Worm (Caenorhabditis elegans) whole organism, L4 larva: ENCODE results near the gene rrp-8.

Experiments used
- F26F4.8 ChIP-seq: fragments of 200-800 bp; sonication (Bioruptor generic); conservative IDR thresholded peaks from 2 replicates; pipeline ENCODE4 v1.3.6; 2022; ENCODE audit warnings: missing genetic modification characterization, missing compliant biosample characterization
- F44E2.7 ChIP-seq: fragments of 200-800 bp; sonication (Bioruptor generic); IDR thresholded peaks from 2 replicates; pipeline ENCODE4 v2.1.2; 2022; ENCODE audit warnings: missing genetic modification characterization, missing compliant biosample characterization
- F49E8.2 ChIP-seq: sonication (generic microtip); optimal IDR thresholded peaks from 2 replicates; lab custom pipeline; 2016; ENCODE audit warnings: missing compliant biosample characterization, mild to moderate bottlenecking, missing genetic modification characterization, borderline replicate concordance
- R02D3.7 ChIP-seq: fragments of 150-350 bp; sonication (generic microtip); optimal IDR thresholded peaks from 3 replicates; lab custom pipeline; 2014; ENCODE audit warnings: missing biosample characterization, missing genetic modification characterization
- T20F7.1 ChIP-seq: fragments of 200-800 bp; sonication (Bioruptor generic); optimal IDR thresholded peaks from 2 replicates; lab custom pipeline; 2018; ENCODE audit warnings: mild to moderate bottlenecking, missing genetic modification characterization, missing compliant biosample characterization
- Y48G9A.11 ChIP-seq: fragments of 200-800 bp; sonication (Bioruptor generic); IDR thresholded peaks from 2 replicates; pipeline ENCODE4 v1.3.6; 2022; ENCODE audit warnings: missing genetic modification reagents, missing genetic modification characterization, missing compliant biosample characterization
- Y75B8A.6 ChIP-seq: fragments of 200-800 bp; sonication (Bioruptor generic); IDR thresholded peaks from 2 replicates; pipeline ENCODE4 v1.3.6; 2022; ENCODE audit warnings: missing genetic modification reagents, missing genetic modification characterization, missing compliant biosample characterization
- aha-1 ChIP-seq: fragments of 150-350 bp; peaks from one replicate; lab custom pipeline; 2014; ENCODE audit warnings: missing biosample characterization, missing genetic modification characterization
- aly-2 ChIP-seq: sonication (generic microtip); optimal IDR thresholded peaks from 2 replicates; lab custom pipeline; 2018; ENCODE audit warnings: missing biosample characterization, missing genetic modification characterization
- ama-1 ChIP-seq: fragments of 150-350 bp; optimal IDR thresholded peaks from 2 replicates; lab custom pipeline; 2014; ENCODE audit warnings: inconsistent platforms, mixed read lengths
- ceh-20 ChIP-seq: fragments of 200-800 bp; sonication (Bioruptor generic); IDR thresholded peaks from 2 replicates; pipeline ENCODE4 v1.3.6; 2022; ENCODE audit warnings: missing genetic modification reagents, missing genetic modification characterization, missing compliant biosample characterization
- ces-1 ChIP-seq: fragments of 150-350 bp; sonication (generic microtip); optimal IDR thresholded peaks from 4 replicates; lab custom pipeline; 2014; ENCODE audit warnings: missing biosample characterization, missing genetic modification reagents, missing genetic modification characterization
- ctbp-1 ChIP-seq: fragments of 200-800 bp; sonication (Bioruptor generic); IDR thresholded peaks from 2 replicates; pipeline ENCODE4 v1.3.6; 2022; ENCODE audit warnings: missing genetic modification reagents, missing genetic modification characterization, missing compliant biosample characterization
- daf-12 ChIP-seq: fragments of 150-350 bp; optimal IDR thresholded peaks from 2 replicates; lab custom pipeline; 2014; ENCODE audit warnings: missing biosample characterization, missing genetic modification reagents, missing genetic modification characterization
- daf-8 ChIP-seq: fragments of 200-800 bp; sonication (Bioruptor generic); IDR thresholded peaks from 2 replicates; pipeline ENCODE4 v1.3.6; 2022; ENCODE audit warnings: missing genetic modification characterization, missing compliant biosample characterization
- dmd-9 ChIP-seq: fragments of 200-800 bp; sonication (Bioruptor generic); IDR thresholded peaks from 2 replicates; pipeline ENCODE4 v1.3.6; 2022; ENCODE audit warnings: missing genetic modification reagents, missing genetic modification characterization, missing compliant biosample characterization
- egl-43 ChIP-seq: fragments of 200-800 bp; sonication (Bioruptor generic); IDR thresholded peaks from 2 replicates; pipeline ENCODE4 v1.3.6; 2022; ENCODE audit warnings: missing genetic modification reagents, missing genetic modification characterization, missing compliant biosample characterization
- fos-1 ChIP-seq: fragments of 150-350 bp; optimal IDR thresholded peaks from 2 replicates; lab custom pipeline; 2014; ENCODE audit warnings: missing biosample characterization, missing genetic modification characterization
- hlh-30 ChIP-seq: sonication (generic microtip); optimal IDR thresholded peaks from 2 replicates; lab custom pipeline; 2017; ENCODE audit warnings: antibody characterized with exemption, mild to moderate bottlenecking, missing genetic modification characterization, missing compliant biosample characterization; ENCODE audit not compliant: insufficient read depth
- hmg-1.1 ChIP-seq: fragments of 200-800 bp; sonication (Bioruptor generic); IDR thresholded peaks from 2 replicates; pipeline ENCODE4 v1.3.6; 2022; ENCODE audit warnings: missing genetic modification reagents, missing genetic modification characterization, missing compliant biosample characterization
- lim-7 ChIP-seq: fragments of 200-800 bp; sonication (Bioruptor generic); IDR thresholded peaks from 2 replicates; pipeline ENCODE4 v1.3.6; 2022; ENCODE audit warnings: missing genetic modification characterization, missing compliant biosample characterization
- lin-13 ChIP-seq: fragments of 150-350 bp; optimal IDR thresholded peaks from 2 replicates; lab custom pipeline; 2014; ENCODE audit warnings: missing biosample characterization, missing genetic modification reagents, missing genetic modification characterization
- lin-38 ChIP-seq: fragments of 200-800 bp; sonication (Bioruptor generic); IDR thresholded peaks from 2 replicates; pipeline ENCODE4 v1.3.6; 2022; ENCODE audit warnings: missing genetic modification reagents, missing genetic modification characterization, missing compliant biosample characterization
- lir-3 ChIP-seq: sonication (generic microtip); optimal IDR thresholded peaks from 2 replicates; lab custom pipeline; 2016; ENCODE audit warnings: mild to moderate bottlenecking, missing genetic modification characterization, missing compliant biosample characterization
- madf-9 ChIP-seq: fragments of 200-800 bp; sonication (Bioruptor generic); conservative IDR thresholded peaks from 2 replicates; pipeline ENCODE4 v1.3.6; 2022; ENCODE audit warnings: missing genetic modification reagents, missing genetic modification characterization, missing compliant biosample characterization
- mdt-29 ChIP-seq: fragments of 200-800 bp; sonication (Bioruptor generic); IDR thresholded peaks from 2 replicates; pipeline ENCODE4 v1.3.6; 2022; ENCODE audit warnings: missing genetic modification reagents, missing genetic modification characterization, missing compliant biosample characterization
- mes-2 ChIP-seq: sonication (generic microtip); optimal IDR thresholded peaks from 2 replicates; lab custom pipeline; 2016; ENCODE audit warnings: missing genotype, mild to moderate bottlenecking, missing genetic modification characterization, missing compliant biosample characterization; ENCODE audit not compliant: poor library complexity, severe bottlenecking
- mxl-2 ChIP-seq: fragments of 200-800 bp; sonication (Bioruptor generic); conservative IDR thresholded peaks from 2 replicates; pipeline ENCODE4 v1.3.6; 2022; ENCODE audit warnings: missing genetic modification reagents, missing genetic modification characterization, missing compliant biosample characterization
- mxl-3 ChIP-seq: fragments of 200-800 bp; sonication (Bioruptor generic); optimal IDR thresholded peaks from 2 replicates; lab custom pipeline; 2018; ENCODE audit warnings: mild to moderate bottlenecking, missing genetic modification characterization, missing compliant biosample characterization
- nhr-25 ChIP-seq: sonication (generic microtip); optimal IDR thresholded peaks from 2 replicates; lab custom pipeline; 2017; ENCODE audit warnings: missing genetic modification characterization, mild to moderate bottlenecking, missing compliant biosample characterization, antibody characterized with exemption, moderate library complexity, borderline replicate concordance; ENCODE audit not compliant: insufficient read depth
- nhr-41 ChIP-seq: fragments of 200-800 bp; sonication (Bioruptor generic); IDR thresholded peaks from 2 replicates; pipeline ENCODE4 v1.3.6; 2022; ENCODE audit warnings: missing genetic modification reagents, missing genetic modification characterization, missing compliant biosample characterization
- nhr-42 ChIP-seq: fragments of 200-800 bp; sonication (Bioruptor generic); IDR thresholded peaks from 2 replicates; pipeline ENCODE4 v1.3.6; 2022; ENCODE audit warnings: missing genetic modification characterization, missing compliant biosample characterization
- nhr-6 ChIP-seq: fragments of 150-350 bp; optimal IDR thresholded peaks from 2 replicates; lab custom pipeline; 2014; ENCODE audit warnings: missing biosample characterization, missing genetic modification characterization
- pha-4 ChIP-seq, 2 experiments: fragments of 150-350 bp in 1 of 2; fragments of 200-800 bp in 1 of 2; sonication (Bioruptor generic) in 1 of 2; IDR thresholded peaks in 1 of 2; optimal IDR thresholded peaks in 1 of 2; 2 replicates each; pipeline versions ENCODE4 v1.3.6 to Lab custom; 2014 to 2022; ENCODE audit warnings: missing genetic modification characterization in 2 of 2, missing genetic modification reagents in 2 of 2, missing biosample characterization in 1 of 2, missing compliant biosample characterization in 1 of 2
- rbr-2 ChIP-seq: sonication (generic microtip); optimal IDR thresholded peaks from 2 replicates; lab custom pipeline; 2016; ENCODE audit warnings: missing genotype, missing genetic modification characterization, missing compliant biosample characterization
- set-16 ChIP-seq: fragments of 200-800 bp; sonication (Bioruptor generic); IDR thresholded peaks from 2 replicates; pipeline ENCODE4 v1.3.6; 2022; ENCODE audit warnings: missing genetic modification reagents, missing genetic modification characterization, missing compliant biosample characterization
- snpc-1.2 ChIP-seq: fragments of 200-800 bp; sonication (Bioruptor generic); IDR thresholded peaks from 2 replicates; pipeline ENCODE4 v1.3.6; 2022; ENCODE audit warnings: missing genetic modification reagents, missing genetic modification characterization, missing compliant biosample characterization
- unc-130 ChIP-seq: sonication (generic microtip); optimal IDR thresholded peaks from 2 replicates; lab custom pipeline; 2016; ENCODE audit warnings: missing genetic modification reagents, missing genetic modification characterization, missing compliant biosample characterization
- zfp-2 ChIP-seq: sonication (generic microtip); optimal IDR thresholded peaks from 2 replicates; lab custom pipeline; 2016; ENCODE audit warnings: mild to moderate bottlenecking, missing genetic modification characterization, missing compliant biosample characterization
- zfp-3 ChIP-seq: fragments of 200-800 bp; sonication (Bioruptor generic); conservative IDR thresholded peaks from 2 replicates; pipeline ENCODE4 v1.3.6; 2022; ENCODE audit warnings: missing genetic modification reagents, missing genetic modification characterization, missing compliant biosample characterization
- zip-2 ChIP-seq: fragments of 150-350 bp; optimal IDR thresholded peaks from 2 replicates; lab custom pipeline; 2014; ENCODE audit warnings: missing biosample characterization, missing genetic modification characterization

Gene rrp-8

DNA sequence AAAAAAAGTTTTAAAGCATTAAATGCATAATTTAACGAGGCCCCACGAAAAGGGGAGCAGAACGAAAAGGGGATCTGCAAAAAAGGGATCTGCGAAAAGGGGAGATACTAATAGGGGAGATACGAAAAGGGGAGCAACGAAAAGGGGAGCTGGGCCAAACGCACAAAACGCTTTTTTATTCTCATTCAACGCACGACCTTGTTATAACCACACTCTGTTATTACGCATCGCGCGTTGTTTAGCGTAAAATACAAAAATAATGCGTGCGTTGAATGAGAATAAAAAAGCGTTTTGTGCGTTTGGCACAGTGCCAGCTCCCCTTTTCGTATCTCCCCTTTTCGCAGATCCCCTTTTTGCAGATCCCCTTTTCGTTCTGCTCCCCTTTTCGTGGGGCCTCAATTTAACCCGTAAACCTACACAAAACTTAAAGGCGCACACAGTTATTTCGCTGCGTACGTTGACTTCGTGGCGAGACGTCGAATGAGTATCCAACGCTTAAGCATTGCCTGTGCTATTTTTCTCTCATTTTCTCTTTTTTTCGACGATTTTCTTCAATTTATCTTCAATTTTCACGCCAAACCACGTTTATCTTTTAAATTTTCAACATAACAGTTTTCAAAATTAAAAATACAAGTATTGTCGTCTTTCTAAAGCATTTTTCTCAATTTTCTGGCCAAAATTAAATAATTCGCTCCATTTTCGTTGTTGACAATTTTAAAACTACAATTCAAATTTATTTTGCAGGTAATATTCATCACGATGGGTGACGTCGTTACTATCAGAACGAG, 11.0 kb upstream of the rrp-8 start, which contains the start of gene rps-24 (continued):
- TF ChIP-seq hmg-1.1 (GFP tag; lab: Robert Waterston, UW) (peak; percentile 97), snpc-1.2 (peak; percentile 88), nhr-25 (tag; lab: Kevin White, UChicago) (peak; percentile 63), nhr-6 (tag; lab: Kevin White, UChicago) (peak; percentile 69), nhr-41 (GFP tag; lab: Robert Waterston, UW) (peak; percentile 60), daf-8 (GFP tag; lab: Robert Waterston, UW) (0 out of 2 replicates have a peak, but pooled peaks have one; percentile 60), zip-2 (tag; lab: Kevin White, UChicago) (peak; percentile 7), unc-130 (GFP tag; lab: Kevin White, UChicago) (peak; percentile 97), R02D3.7 (tag; lab: Kevin White, UChicago) (peak; percentile 94)

DNA sequence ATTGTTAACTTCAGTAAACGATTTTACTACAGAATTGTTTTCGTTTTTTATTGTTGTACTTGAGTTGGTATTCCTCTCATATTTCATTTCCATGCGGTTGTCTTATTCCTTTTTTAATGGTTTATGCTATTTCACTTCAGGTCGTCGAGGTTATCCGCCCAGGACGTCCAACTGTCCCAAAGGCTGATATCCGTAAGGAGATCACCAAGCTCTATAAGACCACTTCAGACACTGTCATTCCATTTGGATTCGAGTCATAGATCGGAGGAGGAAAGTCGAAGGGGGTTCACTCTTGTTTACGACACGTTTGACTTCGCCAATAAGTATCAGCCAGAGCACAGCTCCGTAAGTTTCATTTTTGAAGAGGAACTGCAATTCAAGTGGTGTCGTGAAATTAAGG, 9.8 kb upstream of the rrp-8 start, which contains the start of gene T07A9.14:
Gene T07A9.14, plus strand, starts transcription at position 124 of the 400 bp plus-strand sequence.
- TF ChIP-seq snpc-1.2 (peak; percentile 14; the same call in 1 of the 2 replicates), Y75B8A.6 (GFP tag; lab: Robert Waterston, UW) (0 out of 2 replicates have a peak, but pooled peaks have one; percentile 38), Y48G9A.11 (GFP tag; lab: Robert Waterston, UW) (peak; percentile 66; the same call in 1 of the 2 replicates), mes-2 (tag; lab: Kevin White, UChicago) (peak; percentile 44), set-16 (GFP tag; lab: Robert Waterston, UW) (no peak), daf-12 (tag; lab: Kevin White, UChicago) (no peak), mdt-29 (peak; percentile 22; the same call in 1 of the 2 replicates), zfp-3 (GFP tag; lab: Robert Waterston, UW) (no peak), ama-1 (peak; percentile 58), daf-8 (GFP tag; lab: Robert Waterston, UW) (no peak), fos-1 (tag; lab: Kevin White, UChicago) (no peak), F26F4.8 (no peak), nhr-25 (tag; lab: Kevin White, UChicago) (no peak), lim-7 (GFP tag; lab: Robert Waterston, UW) (0 out of 2 replicates have a peak, but pooled peaks have one; percentile 4), madf-9 (no peak), aha-1 (peak; percentile 98), zfp-2 (no peak), rbr-2 (tag; lab: Kevin White, UChicago) (no peak), F44E2.7 (GFP tag; lab: Robert Waterston, UW) (no peak), ctbp-1 (peak; percentile 41), lin-38 (GFP tag; lab: Robert Waterston, UW) (peak; percentile 47; the same call in 1 of the 2 replicates), aly-2 (no peak), F49E8.2 (tag; lab: Kevin White, UChicago) (peak; percentile 25), ces-1 (GFP tag; lab: Kevin White, UChicago) (no peak)

- TF ChIP-seq lin-38 (GFP tag; lab: Robert Waterston, UW), result peak; percentile 49
- peak; percentile 80 for TF ChIP-seq set-16 (GFP tag; lab: Robert Waterston, UW)
- no peak for TF ChIP-seq nhr-42
- no peak for TF ChIP-seq lin-13 (GFP tag; lab: Kevin White, UChicago)
- TF ChIP-seq mxl-2 (GFP tag; lab: Robert Waterston, UW), result no peak
- no peak for TF ChIP-seq aly-2
- no peak for TF ChIP-seq mxl-3 (GFP tag; lab: Kevin White, UChicago)
- TF ChIP-seq egl-43 (GFP tag; lab: Robert Waterston, UW), result peak; percentile 71; the same call in 1 of the 2 replicates
- TF ChIP-seq T20F7.1, result peak; percentile 7
- TF ChIP-seq ceh-20 (GFP tag; lab: Robert Waterston, UW), result no peak
- TF ChIP-seq lir-3, result no peak
- no peak for TF ChIP-seq nhr-41 (GFP tag; lab: Robert Waterston, UW)
- TF ChIP-seq snpc-1.2, result peak; percentile 65; the same call in 1 of the 2 replicates
- TF ChIP-seq hlh-30 (tag; lab: Kevin White, UChicago), result no peak
- TF ChIP-seq rbr-2 (tag; lab: Kevin White, UChicago), result no peak
- 0 out of 2 replicates have a peak, but pooled peaks have one; percentile 12 for TF ChIP-seq Y48G9A.11 (GFP tag; lab: Robert Waterston, UW)
- no peak for TF ChIP-seq hmg-1.1 (GFP tag; lab: Robert Waterston, UW)
- peak; percentile 32; the same call in 1 of the 2 replicates for TF ChIP-seq pha-4 (GFP tag; IDR thresholded peaks at IDR 0.05; lab: Robert Waterston, UW)
- TF ChIP-seq pha-4 (tag; optimal IDR thresholded peaks at IDR 0.05; lab: Kevin White, UChicago), result no peak
- TF ChIP-seq dmd-9 (GFP tag; lab: Robert Waterston, UW), result no peak
- no peak for TF ChIP-seq daf-12 (tag; lab: Kevin White, UChicago)
These were observed 8.9 kb upstream of the rrp-8 start for ce11 chrIV:387283-388048.
